Worm (Caenorhabditis elegans): ENCODE data around the gene dhs-15.

DNA sequence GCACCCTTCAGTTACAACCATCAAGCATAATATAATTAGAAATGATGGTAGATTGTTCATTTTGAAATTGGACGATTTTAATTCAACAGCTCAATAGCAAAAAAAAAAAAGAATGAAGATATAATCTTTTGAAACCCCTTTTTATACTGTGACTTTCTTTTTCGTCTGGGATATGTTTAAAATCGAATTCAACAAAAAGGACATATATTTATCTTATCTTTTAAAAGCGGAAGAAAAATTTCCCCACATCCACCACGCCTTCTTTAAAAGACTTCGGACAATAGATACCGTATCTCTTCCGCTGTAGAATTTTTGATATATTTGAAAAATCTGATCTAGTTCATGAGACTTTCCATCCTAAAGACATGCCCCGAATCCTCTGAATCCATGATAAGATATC lies 11.1 kb upstream of the dhs-15 start, which contains the start of gene R05D8.11:
- no peak for TF ChIP-seq nhr-76 (tag; optimal IDR thresholded peaks at IDR 0.05)
- no peak for TF ChIP-seq snpc-4 (tag; optimal IDR thresholded peaks at IDR 0.05)
